Fruit fly (Drosophila melanogaster) whole organism, embryonic: Measurements from ENCODE around the gene CG46465.

Experiments used
- Bgb ChIP-seq: fragments of 200-800 bp; sonication (Bioruptor generic); IDR thresholded peaks from 2 replicates; pipeline ENCODE4 v1.3.6; 2022; ENCODE audit warnings: missing biosample characterization, missing genetic modification characterization; ENCODE audit not compliant: partially characterized antibody
- CG10267 ChIP-seq: fragments of 200-800 bp; sonication (Bioruptor generic); optimal IDR thresholded peaks from 2 replicates; lab custom pipeline; 2018; ENCODE audit warnings: missing biosample characterization, mild to moderate bottlenecking, missing genetic modification characterization, moderate library complexity
- CG10979 ChIP-seq: fragments of 200-800 bp; sonication (Bioruptor generic); optimal IDR thresholded peaks from 2 replicates; lab custom pipeline; 2018; ENCODE audit warnings: missing biosample characterization, mild to moderate bottlenecking, missing genetic modification characterization, moderate library complexity
- CG11398 ChIP-seq: fragments of 200-800 bp; sonication (Bioruptor generic); optimal IDR thresholded peaks from 2 replicates; lab custom pipeline; 2016; ENCODE audit warnings: missing biosample characterization, missing genetic modification characterization
- CG11504 ChIP-seq: fragments of 200-800 bp; sonication (Bioruptor generic); optimal IDR thresholded peaks from 3 replicates; lab custom pipeline; 2019; ENCODE audit warnings: missing biosample characterization, mild to moderate bottlenecking, missing genetic modification characterization, moderate library complexity
- CG11696 ChIP-seq: fragments of 200-800 bp; sonication (Bioruptor generic); IDR thresholded peaks from 2 replicates; pipeline ENCODE4 v1.3.6; 2022; ENCODE audit warnings: missing biosample characterization, missing genetic modification characterization
- CG1233 ChIP-seq: fragments of 200-800 bp; sonication (Bioruptor generic); optimal IDR thresholded peaks from 4 replicates; lab custom pipeline; 2018; ENCODE audit warnings: missing biosample characterization, mild to moderate bottlenecking, missing genetic modification characterization
- CG12659 ChIP-seq: fragments of 200-800 bp; sonication (Bioruptor generic); optimal IDR thresholded peaks from 3 replicates; lab custom pipeline; 2017; ENCODE audit warnings: mild to moderate bottlenecking, missing biosample characterization, missing genetic modification reagents, missing genetic modification characterization
- CG13894 ChIP-seq: fragments of 200-800 bp; sonication (Bioruptor generic); optimal IDR thresholded peaks from 3 replicates; lab custom pipeline; 2018; ENCODE audit warnings: missing biosample characterization, mild to moderate bottlenecking, missing genetic modification characterization, moderate library complexity
- CG14710 ChIP-seq: fragments of 200-800 bp; sonication (Bioruptor generic); optimal IDR thresholded peaks from 3 replicates; lab custom pipeline; 2019; ENCODE audit warnings: missing biosample characterization, mild to moderate bottlenecking, missing genetic modification characterization, moderate library complexity
- CG15269 ChIP-seq: fragments of 200-800 bp; sonication (Bioruptor generic); optimal IDR thresholded peaks from 2 replicates; lab custom pipeline; 2018; ENCODE audit warnings: missing biosample characterization, mild to moderate bottlenecking, missing genetic modification characterization, moderate library complexity
- CG1529 ChIP-seq: fragments of 200-800 bp; sonication (Bioruptor generic); optimal IDR thresholded peaks from 3 replicates; lab custom pipeline; 2018; ENCODE audit warnings: missing biosample characterization, missing genetic modification characterization
- CG17361 ChIP-seq: fragments of 200-800 bp; sonication (Bioruptor generic); IDR thresholded peaks from 3 replicates; pipeline ENCODE4 v1.3.6; 2022; ENCODE audit warnings: missing biosample characterization, missing genetic modification characterization
- CG2199 ChIP-seq: fragments of 200-800 bp; sonication (Bioruptor generic); IDR thresholded peaks from 3 replicates; pipeline ENCODE4 v1.3.6; 2022; ENCODE audit warnings: missing biosample characterization, missing genetic modification characterization
- CG31441 ChIP-seq: fragments of 200-800 bp; sonication (Bioruptor generic); IDR thresholded peaks from 2 replicates; pipeline ENCODE4 v1.3.6; 2022; ENCODE audit warnings: missing biosample characterization, missing genetic modification characterization
- CG5245 ChIP-seq: fragments of 200-800 bp; sonication (Bioruptor generic); optimal IDR thresholded peaks from 3 replicates; lab custom pipeline; 2016; ENCODE audit warnings: missing biosample characterization, missing genetic modification characterization
- CG6654 ChIP-seq: fragments of 200-800 bp; sonication (Bioruptor generic); optimal IDR thresholded peaks from 2 replicates; lab custom pipeline; 2017; ENCODE audit warnings: missing biosample characterization, mild to moderate bottlenecking, missing genetic modification characterization
- CG7745 ChIP-seq: fragments of 200-800 bp; sonication (Bioruptor generic); optimal IDR thresholded peaks from 2 replicates; lab custom pipeline; 2018; ENCODE audit warnings: missing biosample characterization, mild to moderate bottlenecking, missing genetic modification characterization, moderate library complexity
- CG9727 ChIP-seq: fragments of 200-800 bp; sonication (Bioruptor generic); optimal IDR thresholded peaks from 3 replicates; lab custom pipeline; 2017; ENCODE audit warnings: missing biosample characterization, mild to moderate bottlenecking, missing genetic modification characterization
- CG9797 ChIP-seq: fragments of 200-800 bp; sonication (Bioruptor generic); optimal IDR thresholded peaks from 3 replicates; lab custom pipeline; 2018; ENCODE audit warnings: missing biosample characterization, mild to moderate bottlenecking, missing genetic modification characterization
- Dbx ChIP-seq: fragments of 200-800 bp; sonication (Bioruptor generic); IDR thresholded peaks from 3 replicates; pipeline ENCODE4 v1.3.6; 2022; ENCODE audit warnings: missing biosample characterization, missing genetic modification characterization
- Dek ChIP-seq: fragments of 200-800 bp; sonication (Bioruptor generic); optimal IDR thresholded peaks from 3 replicates; lab custom pipeline; 2019; ENCODE audit warnings: missing biosample characterization, mild to moderate bottlenecking, missing genetic modification characterization, moderate library complexity
- Drgx ChIP-seq: fragments of 200-800 bp; sonication (Bioruptor generic); IDR thresholded peaks from 2 replicates; pipeline ENCODE4 v1.3.6; 2022; ENCODE audit warnings: missing biosample characterization, missing genetic modification characterization
- E2f1 ChIP-seq: fragments of 200-800 bp; sonication (Bioruptor generic); IDR thresholded peaks from 2 replicates; pipeline ENCODE4 v1.3.6; 2022; ENCODE audit warnings: missing biosample characterization, missing genetic modification characterization
- Fer3 ChIP-seq: fragments of 200-800 bp; sonication (Bioruptor generic); optimal IDR thresholded peaks from 2 replicates; lab custom pipeline; 2018; ENCODE audit warnings: missing biosample characterization, mild to moderate bottlenecking, missing genetic modification characterization, moderate library complexity
- Hsf ChIP-seq: fragments of 200-800 bp; sonication (Bioruptor generic); optimal IDR thresholded peaks from 3 replicates; lab custom pipeline; 2016; ENCODE audit warnings: missing biosample characterization, missing genetic modification characterization
- Lpt ChIP-seq: fragments of >200 bp; optimal IDR thresholded peaks from 2 replicates; lab custom pipeline; 2018; ENCODE audit warnings: missing biosample characterization, missing genetic modification characterization
- Mrtf ChIP-seq: fragments of 200-800 bp; sonication (Bioruptor generic); IDR thresholded peaks from 3 replicates; pipeline ENCODE4 v1.3.6; 2022; ENCODE audit warnings: missing biosample characterization, missing genetic modification characterization
- Nf-YB ChIP-seq: fragments of 200-800 bp; sonication (Bioruptor generic); optimal IDR thresholded peaks from 3 replicates; lab custom pipeline; 2019; ENCODE audit warnings: missing biosample characterization, mild to moderate bottlenecking, missing genetic modification characterization, moderate library complexity
- Opbp ChIP-seq: fragments of 200-800 bp; sonication (Bioruptor generic); IDR thresholded peaks from 3 replicates; pipeline ENCODE4 v1.3.6; 2022; ENCODE audit warnings: missing biosample characterization, missing genetic modification characterization; ENCODE audit not compliant: partially characterized antibody
- chif ChIP-seq, 2 experiments: fragments of 200-800 bp; sonication (Bioruptor generic); optimal IDR thresholded peaks; 3 replicates each; lab custom pipeline; 2016; ENCODE audit warnings: missing biosample characterization in 2 of 2, missing genetic modification characterization in 2 of 2
- croc ChIP-seq: fragments of 200-800 bp; sonication (Bioruptor generic); conservative IDR thresholded peaks from 3 replicates; pipeline ENCODE4 v1.3.6; 2022; ENCODE audit warnings: missing biosample characterization, missing genetic modification characterization
- danr ChIP-seq: fragments of 200-800 bp; sonication (Bioruptor generic); IDR thresholded peaks from 2 replicates; pipeline ENCODE4 v1.3.6; 2022; ENCODE audit warnings: missing biosample characterization, missing genetic modification characterization
- disco-r ChIP-seq: fragments of 200-800 bp; sonication (Bioruptor generic); optimal IDR thresholded peaks from 2 replicates; lab custom pipeline; 2016; ENCODE audit warnings: missing biosample characterization, missing genetic modification characterization
- gfzf ChIP-seq: fragments of 200-800 bp; sonication (Bioruptor generic); optimal IDR thresholded peaks from 2 replicates; lab custom pipeline; 2016; ENCODE audit warnings: missing biosample characterization, mild to moderate bottlenecking, missing genetic modification characterization, moderate library complexity
- grau ChIP-seq: fragments of 200-800 bp; optimal IDR thresholded peaks from 3 replicates; lab custom pipeline; 2019; ENCODE audit warnings: missing biosample characterization, mild to moderate bottlenecking, missing genetic modification characterization, moderate library complexity
- inv ChIP-seq: fragments of 200-800 bp; sonication (Bioruptor generic); IDR thresholded peaks from 2 replicates; pipeline ENCODE4 v1.3.6; 2022; ENCODE audit warnings: missing biosample characterization, missing genetic modification characterization; ENCODE audit not compliant: partially characterized antibody
- lab ChIP-seq: fragments of 200-800 bp; sonication (Bioruptor generic); optimal IDR thresholded peaks from 3 replicates; lab custom pipeline; 2017; ENCODE audit warnings: missing biosample characterization, missing genetic modification characterization, mild to moderate bottlenecking, moderate library complexity, missing genetic modification reagents
- odd ChIP-seq: fragments of 200-800 bp; sonication (Bioruptor generic); optimal IDR thresholded peaks from 2 replicates; lab custom pipeline; 2017; ENCODE audit warnings: missing biosample characterization, mild to moderate bottlenecking, missing genetic modification characterization
- pb ChIP-seq: fragments of 200-800 bp; sonication (Bioruptor generic); optimal IDR thresholded peaks from 3 replicates; lab custom pipeline; 2016; ENCODE audit warnings: missing biosample characterization, missing genetic modification characterization
- sens-2 ChIP-seq: fragments of 200-800 bp; sonication (Bioruptor generic); IDR thresholded peaks from 2 replicates; pipeline ENCODE4 v1.3.6; 2022; ENCODE audit warnings: missing biosample characterization, missing genetic modification characterization
- seq ChIP-seq: fragments of 200-800 bp; sonication (Bioruptor generic); IDR thresholded peaks from 2 replicates; pipeline ENCODE4 v1.3.6; 2022; ENCODE audit warnings: missing biosample characterization, missing genetic modification characterization
- shn ChIP-seq: fragments of 200-800 bp; sonication (Bioruptor generic); optimal IDR thresholded peaks from 3 replicates; lab custom pipeline; 2016; ENCODE audit warnings: missing biosample characterization, missing genetic modification characterization
- tio ChIP-seq: fragments of 200-800 bp; sonication (Bioruptor generic); optimal IDR thresholded peaks from 2 replicates; lab custom pipeline; 2017; ENCODE audit warnings: missing biosample characterization, missing genetic modification characterization, inconsistent platforms
- tll ChIP-seq, 2 experiments: fragments of 200-800 bp in 1 of 2; fragments of >200 bp in 1 of 2; sonication (Bioruptor generic) in 1 of 2; optimal IDR thresholded peaks; 2 replicates each; lab custom pipeline; 2017 to 2019; ENCODE audit warnings: missing biosample characterization in 2 of 2, missing genetic modification characterization in 2 of 2, mild to moderate bottlenecking in 1 of 2, moderate library complexity in 1 of 2
- tx ChIP-seq: fragments of 200-800 bp; sonication (Bioruptor generic); optimal IDR thresholded peaks from 2 replicates; lab custom pipeline; 2016; ENCODE audit warnings: missing biosample characterization, missing genetic modification characterization
- unc-4 ChIP-seq: fragments of 200-800 bp; sonication (Bioruptor generic); IDR thresholded peaks from 2 replicates; pipeline ENCODE4 v1.3.6; 2022; ENCODE audit warnings: missing biosample characterization, missing genetic modification characterization; ENCODE audit not compliant: partially characterized antibody

CG46465 gene

DNA sequence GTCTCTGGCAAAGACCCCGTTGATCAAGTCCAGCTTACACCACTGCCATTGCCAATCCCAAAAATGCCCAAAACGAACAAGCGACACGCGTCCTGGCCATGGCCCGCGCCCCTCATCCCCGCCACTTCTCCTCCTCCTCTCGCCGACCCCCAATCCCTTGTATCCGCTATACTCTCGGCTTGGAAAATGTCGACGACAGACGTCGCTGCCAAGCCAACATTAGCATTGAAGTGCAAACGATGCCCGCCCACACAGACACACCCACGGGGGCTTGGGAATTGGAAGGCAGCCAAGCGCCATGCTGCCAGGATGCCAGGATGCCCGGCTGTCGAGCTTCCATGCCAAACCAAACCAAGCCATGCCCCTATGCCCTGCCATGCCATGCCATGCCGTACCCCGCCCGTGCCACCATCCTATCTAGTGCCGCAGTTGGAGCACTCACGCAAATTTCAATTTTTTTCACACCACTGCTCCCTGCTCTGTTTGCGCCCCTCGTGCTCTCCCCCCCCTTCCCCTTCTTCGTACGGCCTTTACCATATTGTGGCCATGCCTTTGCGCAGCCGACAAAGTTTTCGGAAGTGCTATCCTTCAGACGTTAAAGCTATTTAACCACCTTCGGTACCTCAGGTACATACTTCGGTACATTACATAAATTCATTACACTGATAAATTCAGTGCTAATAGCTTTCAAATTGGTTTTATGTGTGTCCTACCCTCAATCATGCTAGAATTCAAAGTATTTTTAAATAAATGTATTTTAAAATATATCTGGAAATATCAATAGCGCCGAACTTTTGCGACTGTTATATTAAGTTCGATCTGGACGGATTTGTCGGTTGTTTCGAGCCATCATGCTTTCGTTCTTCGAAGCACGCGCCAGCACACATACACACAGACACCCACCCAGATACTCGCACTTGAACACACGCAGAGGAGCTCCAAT, 29.3 kb downstream of the CG46465 start (continued):
- TF ChIP-seq CG6654 (GFP tag; lab: Kevin White, UChicago) (peak; percentile 38), CG31441 (GFP tag; lab: Robert Waterston, UW) (peak; percentile 85), Bgb (no peak), tll (GFP tag; optimal IDR thresholded peaks at IDR 0.05; lab: Kevin White, UChicago) (no peak), Lpt (no peak), CG17361 (GFP tag; lab: Robert Waterston, UW) (peak; percentile 88), Mrtf (GFP tag; lab: Robert Waterston, UW) (0 out of 3 replicates have a peak, but pooled peaks have one; percentile 26), CG2199 (GFP tag; lab: Robert Waterston, UW) (0 out of 3 replicates have a peak, but pooled peaks have one; percentile 43), CG1529 (peak; percentile 85), CG5245 (GFP tag; lab: Kevin White, UChicago) (peak; percentile 57), pb (GFP tag; lab: Kevin White, UChicago) (no peak), croc (GFP tag; lab: Robert Waterston, UW) (peak; percentile 59; the same call in 2 of the 3 replicates), CG13894 (tag; lab: Kevin White, UChicago) (peak; percentile 55), odd (peak; percentile 81), CG10267 (tag; lab: Kevin White, UChicago) (peak; percentile 68), E2f1 (peak; percentile 44; the same call in 1 of the 2 replicates), CG12659 (GFP tag; lab: Kevin White, UChicago) (peak; percentile 85), Opbp (GFP tag; lab: Robert Waterston, UW) (no peak), tio (GFP tag; lab: Kevin White, UChicago) (peak; percentile 67), shn (peak; percentile 49), CG7745 (no peak), tx (GFP tag; lab: Kevin White, UChicago) (no peak), danr (GFP tag; lab: Robert Waterston, UW) (peak; percentile 51; the same call in 1 of the 2 replicates), CG10979 (peak; percentile 75), CG14710 (peak; percentile 56), Dek (tag; lab: Kevin White, UChicago) (peak; percentile 78), disco-r (GFP tag; lab: Kevin White, UChicago) (no peak), sens-2 (GFP tag; lab: Robert Waterston, UW) (peak; percentile 22; the same call in 1 of the 2 replicates), gfzf (GFP tag; lab: Kevin White, UChicago) (no peak), Fer3 (tag; lab: Kevin White, UChicago) (peak; percentile 68), CG15269 (peak; percentile 87), Drgx (no peak), grau (tag; lab: Kevin White, UChicago) (peak; percentile 86), CG9797 (GFP tag; lab: Kevin White, UChicago) (no peak), Dbx (peak; percentile 69; the same call in 2 of the 3 replicates), unc-4 (GFP tag; lab: Robert Waterston, UW) (no peak), CG9727 (GFP tag; lab: Kevin White, UChicago) (peak; percentile 74), CG11504 (peak; percentile 86), inv (no peak), Nf-YB (GFP tag; lab: Kevin White, UChicago) (peak; percentile 58), CG11696 (GFP tag; lab: Robert Waterston, UW) (no peak), lab (GFP tag; lab: Kevin White, UChicago) (peak; percentile 83), CG1233 (GFP tag; lab: Kevin White, UChicago) (peak; percentile 65), CG11398 (GFP tag; lab: Kevin White, UChicago) (no peak), seq (GFP tag; lab: Robert Waterston, UW) (peak; percentile 77), Hsf (GFP tag; lab: Kevin White, UChicago) (peak; percentile 71), chif (GFP tag; optimal IDR thresholded peaks at IDR 0.05; lab: Kevin White, UChicago) (peak; percentile 1 to 50)
